Worm (Caenorhabditis elegans) whole organism, dauer: ENCODE results near the gene Y57G11C.43.
"Not testable (repeated sequence)": the region's sequence is repeated elsewhere in the genome, so short reads cannot be mapped to it uniquely, and the experiment has no call there.

Experiments
- unc-62 ChIP-seq: sonication (generic microtip); optimal IDR thresholded peaks from 2 replicates; lab custom pipeline; 2017; ENCODE audit warnings: missing biosample characterization, missing genetic modification reagents, missing genetic modification characterization

The Y57G11C.43 gene

ce11 chrIV:14773280-14774071 is 4.2 kb downstream of the Y57G11C.43 start, which contains the start of gene Y57G11C.36:
Y57G11C.36 (minus strand) TSS chrIV:14773781.
- TF ChIP-seq unc-62 (GFP tag; lab: Kevin White, UChicago) = no peak

ce11 chrIV:14774454-14774853 is 5.2 kb downstream of the Y57G11C.43 start, which contains the start of gene Y57G11C.51:
Y57G11C.51 (minus strand) TSS chrIV:14774554.
- not testable (repeated sequence) for TF ChIP-seq unc-62 (GFP tag; lab: Kevin White, UChicago)

- no peak for TF ChIP-seq unc-62 (GFP tag; lab: Kevin White, UChicago)
Observed at ce11 chrIV:14781537-14781936, 12.3 kb downstream of the Y57G11C.43 start, which contains the start of gene Y57G11C.8. Y57G11C.8 (plus strand) TSS chrIV:14781837.

- no peak for TF ChIP-seq unc-62 (GFP tag; lab: Kevin White, UChicago)
Observed at ce11 chrIV:14782211-14782610, 13.0 kb downstream of the Y57G11C.43 start, which contains the start of gene Y57G11C.1130. Y57G11C.1130 (plus strand) TSS chrIV:14782511.

- TF ChIP-seq unc-62 (GFP tag; lab: Kevin White, UChicago) = no peak
Observed at ce11 chrIV:14784481-14784880, 15.2 kb downstream of the Y57G11C.43 start, which contains the start of gene nlp-56. nlp-56 (minus strand) TSS chrIV:14784737.

ce11 chrIV:14786374-14787136 is 17.3 kb downstream of the Y57G11C.43 start, which contains the start of gene melo-1:
melo-1 (plus strand) TSS chrIV:14787031.
- no peak for TF ChIP-seq unc-62 (GFP tag; lab: Kevin White, UChicago)

- TF ChIP-seq unc-62 (GFP tag; lab: Kevin White, UChicago) = no peak
Observed at ce11 chrIV:14790579-14790978, 21.3 kb downstream of the Y57G11C.43 start.

- TF ChIP-seq unc-62 (GFP tag; lab: Kevin White, UChicago) = no peak
Observed at ce11 chrIV:14792602-14793232, 23.5 kb downstream of the Y57G11C.43 start, which contains the start of gene gdi-1. gdi-1 (minus strand) TSS chrIV:14792887.

- TF ChIP-seq unc-62 (GFP tag; lab: Kevin White, UChicago) = no peak
Observed at ce11 chrIV:14793900-14794624, 24.8 kb downstream of the Y57G11C.43 start.

- TF ChIP-seq unc-62 (GFP tag; lab: Kevin White, UChicago) = no peak
Observed at ce11 chrIV:14795918-14796488, 26.8 kb downstream of the Y57G11C.43 start, which contains the start of gene coq-3. coq-3 (minus strand) TSS chrIV:14796324.

- TF ChIP-seq unc-62 (GFP tag; lab: Kevin White, UChicago) = no peak
Observed at ce11 chrIV:14797354-14797753, 28.1 kb downstream of the Y57G11C.43 start, which contains the start of the genes Y57G11C.1147 and nuo-3. Y57G11C.1147 (minus strand) TSS chrIV:14797514. nuo-3 (minus strand) TSS chrIV:14797544.

- TF ChIP-seq unc-62 (GFP tag; lab: Kevin White, UChicago) = no peak
Observed at ce11 chrIV:14797849-14798248, 28.6 kb downstream of the Y57G11C.43 start, which contains the start of gene arl-8. arl-8 (plus strand) TSS chrIV:14798149.

ce11 chrIV:14799186-14799585 is 29.9 kb downstream of the Y57G11C.43 start, which contains the start of gene Y57G11C.14:
Y57G11C.14 (plus strand) TSS chrIV:14799311.
- TF ChIP-seq unc-62 (GFP tag; lab: Kevin White, UChicago) = no peak

- no peak for TF ChIP-seq unc-62 (GFP tag; lab: Kevin White, UChicago)
Observed at ce11 chrIV:14800931-14801330, 31.7 kb downstream of the Y57G11C.43 start.
